Fruit fly (Drosophila melanogaster) whole organism, embryonic: ENCODE data around the gene Desat2.

ENCODE experiments used
- Adf1 ChIP-seq: fragments of 200-800 bp; sonication (Bioruptor generic); IDR thresholded peaks from 2 replicates; pipeline ENCODE4 v1.3.6; 2022; ENCODE audit warnings: missing biosample characterization, missing genetic modification characterization
- CG10209 ChIP-seq: fragments of 200-800 bp; sonication (Bioruptor generic); optimal IDR thresholded peaks from 3 replicates; lab custom pipeline; 2017; ENCODE audit warnings: missing biosample characterization, mild to moderate bottlenecking, missing genetic modification characterization, missing genetic modification reagents
- CG11093 ChIP-seq: fragments of 200-800 bp; sonication (Bioruptor generic); IDR thresholded peaks from 3 replicates; pipeline ENCODE4 v1.3.6; 2022; ENCODE audit warnings: missing biosample characterization, missing genetic modification characterization
- CG13296 ChIP-seq: fragments of 200-800 bp; sonication (Bioruptor generic); optimal IDR thresholded peaks from 3 replicates; lab custom pipeline; 2018; ENCODE audit warnings: missing biosample characterization, mild to moderate bottlenecking, missing genetic modification characterization
- CG14965 ChIP-seq: fragments of 200-800 bp; sonication (Bioruptor generic); optimal IDR thresholded peaks from 2 replicates; lab custom pipeline; 2016; ENCODE audit warnings: missing biosample characterization, missing genetic modification characterization, borderline replicate concordance
- CG18764 ChIP-seq: fragments of 200-800 bp; sonication (Bioruptor generic); optimal IDR thresholded peaks from 3 replicates; lab custom pipeline; 2016; ENCODE audit warnings: missing biosample characterization, missing genetic modification characterization
- CG30431 ChIP-seq: fragments of 200-800 bp; sonication (Bioruptor generic); optimal IDR thresholded peaks from 2 replicates; lab custom pipeline; 2017; ENCODE audit warnings: missing biosample characterization, missing genetic modification characterization
- CG32767 ChIP-seq: fragments of 200-800 bp; sonication (Bioruptor generic); IDR thresholded peaks from 2 replicates; pipeline ENCODE4 v1.3.6; 2022; ENCODE audit warnings: missing biosample characterization, missing genetic modification characterization
- CG33213 ChIP-seq: fragments of 200-800 bp; sonication (Bioruptor generic); optimal IDR thresholded peaks from 3 replicates; lab custom pipeline; 2016; ENCODE audit warnings: missing biosample characterization, missing genetic modification characterization
- CG34224 ChIP-seq: fragments of 200-800 bp; sonication (Bioruptor generic); IDR thresholded peaks from 3 replicates; pipeline ENCODE4 v1.3.6; 2022; ENCODE audit warnings: missing biosample characterization, missing genetic modification characterization; ENCODE audit not compliant: partially characterized antibody
- CG4730 ChIP-seq: fragments of 200-800 bp; sonication (Bioruptor generic); IDR thresholded peaks from 2 replicates; pipeline ENCODE4 v1.3.6; 2022; ENCODE audit warnings: missing biosample characterization, missing genetic modification characterization
- CG4854 ChIP-seq: fragments of 200-800 bp; sonication (Bioruptor generic); optimal IDR thresholded peaks from 2 replicates; lab custom pipeline; 2016; ENCODE audit warnings: missing biosample characterization, missing genetic modification characterization, inconsistent platforms
- CG7372 ChIP-seq: fragments of 200-800 bp; sonication (Bioruptor generic); IDR thresholded peaks from 2 replicates; pipeline ENCODE4 v1.3.6; 2022; ENCODE audit warnings: missing biosample characterization, missing genetic modification characterization
- CG9876 ChIP-seq: fragments of 200-800 bp; sonication (Bioruptor generic); optimal IDR thresholded peaks from 2 replicates; lab custom pipeline; 2016; ENCODE audit warnings: missing biosample characterization, missing genetic modification characterization
- Drgx ChIP-seq: fragments of 200-800 bp; sonication (Bioruptor generic); IDR thresholded peaks from 2 replicates; pipeline ENCODE4 v1.3.6; 2022; ENCODE audit warnings: missing biosample characterization, missing genetic modification characterization
- GATAe ChIP-seq: fragments of 200-800 bp; sonication (Bioruptor generic); conservative IDR thresholded peaks from 2 replicates; pipeline ENCODE4 v1.3.6; 2022; ENCODE audit warnings: missing biosample characterization, missing genetic modification characterization
- HLH3B ChIP-seq: fragments of 200-800 bp; sonication (Bioruptor generic); IDR thresholded peaks from 2 replicates; pipeline ENCODE4 v1.3.6; 2022; ENCODE audit warnings: missing biosample characterization, missing genetic modification characterization
- Mes4 ChIP-seq: fragments of 200-800 bp; sonication (Bioruptor generic); optimal IDR thresholded peaks from 2 replicates; lab custom pipeline; 2016; ENCODE audit warnings: missing biosample characterization, missing genetic modification characterization
- NC2β ChIP-seq: fragments of 200-800 bp; sonication (Bioruptor generic); optimal IDR thresholded peaks from 2 replicates; lab custom pipeline; 2016; ENCODE audit warnings: missing biosample characterization, missing genetic modification characterization
- Rfx ChIP-seq: fragments of 200-800 bp; sonication (Bioruptor generic); IDR thresholded peaks from 2 replicates; pipeline ENCODE4 v1.3.6; 2022; ENCODE audit warnings: missing biosample characterization, missing genetic modification characterization
- Stat92E ChIP-seq, 3 experiments: fragments of >200 bp in 2 of 3; fragments of 200-800 bp in 1 of 3; sonication (Bioruptor generic) in 1 of 3; optimal IDR thresholded peaks; 2 replicates each; lab custom pipeline; 2017 to 2019; ENCODE audit warnings: missing biosample characterization in 3 of 3, missing genetic modification characterization in 3 of 3, mild to moderate bottlenecking in 1 of 3, moderate library complexity in 1 of 3
- Tbp ChIP-seq: fragments of >200 bp; optimal IDR thresholded peaks from 2 replicates; lab custom pipeline; 2018; ENCODE audit warnings: missing biosample characterization, missing genetic modification characterization
- Xbp1 ChIP-seq: fragments of 200-800 bp; sonication (Bioruptor generic); optimal IDR thresholded peaks from 3 replicates; lab custom pipeline; 2016; ENCODE audit warnings: missing biosample characterization, mild to moderate bottlenecking, missing genetic modification characterization
- ab ChIP-seq: fragments of 200-800 bp; sonication (Bioruptor generic); optimal IDR thresholded peaks from 2 replicates; lab custom pipeline; 2016; ENCODE audit warnings: missing biosample characterization, missing genetic modification characterization
- abd-A ChIP-seq: fragments of 200-800 bp; sonication (Bioruptor generic); optimal IDR thresholded peaks from 3 replicates; lab custom pipeline; 2019; ENCODE audit warnings: missing biosample characterization, mild to moderate bottlenecking, missing genetic modification characterization, moderate library complexity
- cato ChIP-seq: fragments of 200-800 bp; sonication (Bioruptor generic); optimal IDR thresholded peaks from 2 replicates; lab custom pipeline; 2016; ENCODE audit warnings: missing biosample characterization, missing genetic modification characterization, borderline replicate concordance
- cwo ChIP-seq: fragments of 200-800 bp; sonication (Bioruptor generic); optimal IDR thresholded peaks from 3 replicates; lab custom pipeline; 2017; ENCODE audit warnings: missing biosample characterization, missing genetic modification characterization, mild to moderate bottlenecking, moderate library complexity, missing genetic modification reagents
- dan ChIP-seq: fragments of 200-800 bp; sonication (Bioruptor generic); IDR thresholded peaks from 2 replicates; pipeline ENCODE4 v1.3.6; 2022; ENCODE audit warnings: missing biosample characterization, missing genetic modification characterization
- dati ChIP-seq: fragments of 200-800 bp; sonication (Bioruptor generic); IDR thresholded peaks from 2 replicates; pipeline ENCODE4 v1.3.6; 2022; ENCODE audit warnings: missing biosample characterization, missing genetic modification characterization
- dmrt11E ChIP-seq: fragments of 200-800 bp; sonication (Bioruptor generic); optimal IDR thresholded peaks from 3 replicates; lab custom pipeline; 2018; ENCODE audit warnings: missing biosample characterization, mild to moderate bottlenecking, missing genetic modification characterization, moderate library complexity
- dmrt99B ChIP-seq: fragments of 200-800 bp; sonication (Bioruptor generic); optimal IDR thresholded peaks from 2 replicates; lab custom pipeline; 2018; ENCODE audit warnings: missing biosample characterization, mild to moderate bottlenecking, missing genetic modification characterization, moderate library complexity
- hb ChIP-seq: fragments of 200-800 bp; sonication (Bioruptor generic); IDR thresholded peaks from 3 replicates; pipeline ENCODE4 v1.3.6; 2022; ENCODE audit warnings: missing biosample characterization, missing genetic modification characterization; ENCODE audit not compliant: partially characterized antibody
- her ChIP-seq: fragments of 200-800 bp; sonication (Bioruptor generic); optimal IDR thresholded peaks from 2 replicates; lab custom pipeline; 2016; ENCODE audit warnings: missing biosample characterization, missing genetic modification characterization
- hkb ChIP-seq, 2 experiments: fragments of 200-800 bp in 1 of 2; fragments of >200 bp in 1 of 2; sonication (Bioruptor generic) in 1 of 2; IDR thresholded peaks in 1 of 2; optimal IDR thresholded peaks in 1 of 2; 2 replicates each; pipeline versions ENCODE4 v1.3.6 to Lab custom; 2017 to 2022; ENCODE audit warnings: missing biosample characterization in 1 of 2, missing genetic modification characterization in 1 of 2
- ken ChIP-seq: fragments of 200-800 bp; sonication (Bioruptor generic); IDR thresholded peaks from 3 replicates; pipeline ENCODE4 v1.3.6; 2022; ENCODE audit warnings: missing biosample characterization, missing genetic modification characterization
- lmd ChIP-seq: fragments of 200-800 bp; sonication (Bioruptor generic); IDR thresholded peaks from 2 replicates; pipeline ENCODE4 v1.3.6; 2022; ENCODE audit warnings: missing biosample characterization, missing genetic modification characterization
- lola ChIP-seq, 3 experiments: fragments of >200 bp in 2 of 3; fragments of 200-800 bp in 1 of 3; sonication (Bioruptor generic) in 1 of 3; optimal IDR thresholded peaks; 2 replicates each; lab custom pipeline; 2017 to 2019; ENCODE audit warnings: missing biosample characterization in 3 of 3, missing genetic modification characterization in 3 of 3, mild to moderate bottlenecking in 1 of 3, moderate library complexity in 1 of 3
- lov ChIP-seq, 2 experiments: fragments of 200-800 bp in 1 of 2; fragments of >200 bp in 1 of 2; sonication (Bioruptor generic) in 1 of 2; IDR thresholded peaks in 1 of 2; optimal IDR thresholded peaks in 1 of 2; 2 replicates in 1 of 2; 3 replicates in 1 of 2; pipeline versions ENCODE4 v1.3.6 to Lab custom; 2017 to 2022; ENCODE audit warnings: missing biosample characterization in 1 of 2, missing genetic modification characterization in 1 of 2
- maf-S ChIP-seq: fragments of 200-800 bp; sonication (Bioruptor generic); optimal IDR thresholded peaks from 2 replicates; lab custom pipeline; 2016; ENCODE audit warnings: missing biosample characterization, missing genetic modification characterization
- otp ChIP-seq: fragments of 200-800 bp; sonication (Bioruptor generic); IDR thresholded peaks from 3 replicates; pipeline ENCODE4, ENCODE4 v1.3.6; 2022; ENCODE audit warnings: missing biosample characterization, missing genetic modification characterization
- pho ChIP-seq: fragments of 200-800 bp; sonication (Bioruptor generic); optimal IDR thresholded peaks from 2 replicates; lab custom pipeline; 2016; ENCODE audit warnings: missing biosample characterization, missing genetic modification characterization
- pros ChIP-seq: fragments of 200-800 bp; sonication (Bioruptor generic); optimal IDR thresholded peaks from 3 replicates; lab custom pipeline; 2019; ENCODE audit warnings: missing biosample characterization, mild to moderate bottlenecking, missing genetic modification characterization, moderate library complexity
- ranshi ChIP-seq: fragments of 200-800 bp; sonication (Bioruptor generic); IDR thresholded peaks from 2 replicates; pipeline ENCODE4 v1.3.6; 2022; ENCODE audit warnings: missing biosample characterization, missing genetic modification characterization
- repo ChIP-seq: fragments of 200-800 bp; sonication (Bioruptor generic); optimal IDR thresholded peaks from 2 replicates; lab custom pipeline; 2016; ENCODE audit warnings: missing biosample characterization, missing genetic modification characterization
- sens ChIP-seq: fragments of 200-800 bp; sonication (Bioruptor generic); peaks from one replicate; lab custom pipeline; 2016; ENCODE audit warnings: missing biosample characterization, missing genetic modification characterization
- tgo ChIP-seq: fragments of 200-800 bp; sonication (Bioruptor generic); IDR thresholded peaks from 3 replicates; pipeline ENCODE4 v1.3.6; 2022; ENCODE audit warnings: missing biosample characterization, missing genetic modification characterization
- trem ChIP-seq: fragments of 200-800 bp; optimal IDR thresholded peaks from 3 replicates; lab custom pipeline; 2019; ENCODE audit warnings: missing biosample characterization, mild to moderate bottlenecking, missing genetic modification characterization, moderate library complexity
- zf30C ChIP-seq: fragments of 200-800 bp; sonication (Bioruptor generic); optimal IDR thresholded peaks from 3 replicates; lab custom pipeline; 2018; ENCODE audit warnings: missing biosample characterization, mild to moderate bottlenecking, missing genetic modification characterization
- zfh1 ChIP-seq: fragments of 200-800 bp; sonication (Bioruptor generic); IDR thresholded peaks from 3 replicates; pipeline ENCODE4 v1.3.6; 2022; ENCODE audit warnings: missing biosample characterization, missing genetic modification characterization

The Desat2 gene

dm6 chr3R:12425510-12426309 is 10.3 kb upstream of the Desat2 start, which contains the start of gene Pp1-87B (continued):
- TF ChIP-seq CG7372 (GFP tag; lab: Robert Waterston, UW) (no peak), CG10209 (peak; percentile 18), HLH3B (no peak), repo (GFP tag; lab: Kevin White, UChicago) (no peak), ranshi (GFP tag; lab: Robert Waterston, UW) (no peak), CG30431 (no peak), ken (no peak), lola (GFP tag; optimal IDR thresholded peaks at IDR 0.05; lab: Kevin White, UChicago) (peak in 1 of 3 experiments; percentile 28), pho (GFP tag; lab: Kevin White, UChicago) (no peak), abd-A (tag; lab: Kevin White, UChicago) (no peak), dmrt11E (tag; lab: Kevin White, UChicago) (no peak), pros (no peak), her (GFP tag; lab: Kevin White, UChicago) (no peak), hb (GFP tag; lab: Robert Waterston, UW) (no peak), CG14965 (no peak), cato (GFP tag; lab: Kevin White, UChicago) (no peak), CG18764 (no peak), CG34224 (GFP tag; lab: Robert Waterston, UW) (no peak), dan (GFP tag; lab: Robert Waterston, UW) (no peak), CG4854 (GFP tag; lab: Kevin White, UChicago) (no peak), dati (no peak), Stat92E (GFP tag; optimal IDR thresholded peaks at IDR 0.05; lab: Kevin White, UChicago) (peak in 1 of 3 experiments; percentile 16), CG13296 (GFP tag; lab: Kevin White, UChicago) (no peak), CG32767 (GFP tag; lab: Robert Waterston, UW) (no peak), hkb (optimal IDR thresholded peaks at IDR 0.05; lab: Kevin White, UChicago) (peak; percentile 92), hkb (GFP tag; IDR thresholded peaks at IDR 0.05; lab: Robert Waterston, UW) (no peak), Tbp (GFP tag; lab: Kevin White, UChicago) (peak; percentile 21), dmrt99B (tag; lab: Kevin White, UChicago) (no peak), lov (optimal IDR thresholded peaks at IDR 0.05; lab: Kevin White, UChicago) (no peak), lov (GFP tag; IDR thresholded peaks at IDR 0.05; lab: Robert Waterston, UW) (no peak), tgo (GFP tag; lab: Robert Waterston, UW) (no peak), zf30C (no peak), zfh1 (no peak), Rfx (GFP tag; lab: Robert Waterston, UW) (no peak), cwo (GFP tag; lab: Kevin White, UChicago) (no peak), CG33213 (GFP tag; lab: Kevin White, UChicago) (no peak), CG4730 (GFP tag; lab: Robert Waterston, UW) (no peak), Drgx (GFP tag; lab: Robert Waterston, UW) (no peak), maf-S (GFP tag; lab: Kevin White, UChicago) (no peak), Xbp1 (GFP tag; lab: Kevin White, UChicago) (peak; percentile 4), GATAe (GFP tag; lab: Robert Waterston, UW) (no peak), trem (tag; lab: Kevin White, UChicago) (peak; percentile 28), sens (GFP tag; lab: Kevin White, UChicago) (no peak), lmd (GFP tag; lab: Robert Waterston, UW) (no peak), ab (no peak), Mes4 (GFP tag; lab: Kevin White, UChicago) (no peak), CG11093 (GFP tag; lab: Robert Waterston, UW) (no peak), CG9876 (GFP tag; lab: Kevin White, UChicago) (no peak), Adf1 (GFP tag; lab: Robert Waterston, UW) (no peak), otp (GFP tag; lab: Robert Waterston, UW) (no peak), NC2β (GFP tag; lab: Kevin White, UChicago) (no peak)
